Worm (Caenorhabditis elegans): ENCODE results near the gene C13A2.5.

Gene C13A2.5

ce11 chrV:7275491-7275890 lies at the start of gene C13A2.5:
TSS of gene C13A2.5 (plus strand) at chrV:7275791.
- no peak for TF ChIP-seq cog-1 (tag; optimal IDR thresholded peaks at IDR 0.05)

ce11 chrV:7225894-7226293 lies 49.7 kb upstream of the C13A2.5 start:
- no peak for TF ChIP-seq med-1 (GFP tag; optimal IDR thresholded peaks at IDR 0.05; ENCODE audit: insufficient read depth)
- no peak for TF ChIP-seq T22C8.4 (GFP tag; IDR thresholded peaks at IDR 0.05)
- no peak for TF ChIP-seq klf-2 (GFP tag; conservative IDR thresholded peaks at IDR 0.05)
- TF ChIP-seq ztf-23 (GFP tag; IDR thresholded peaks at IDR 0.05) = no peak
- no peak for TF ChIP-seq ztf-29 (GFP tag; IDR thresholded peaks at IDR 0.05)
- TF ChIP-seq tab-1 (GFP tag; IDR thresholded peaks at IDR 0.05) = no peak
- no peak for TF ChIP-seq ref-1 (GFP tag; conservative IDR thresholded peaks at IDR 0.05)
- TF ChIP-seq flt-1 (GFP tag; IDR thresholded peaks at IDR 0.05) = no peak
- no peak for TF ChIP-seq cog-1 (tag; optimal IDR thresholded peaks at IDR 0.05)

DNA sequence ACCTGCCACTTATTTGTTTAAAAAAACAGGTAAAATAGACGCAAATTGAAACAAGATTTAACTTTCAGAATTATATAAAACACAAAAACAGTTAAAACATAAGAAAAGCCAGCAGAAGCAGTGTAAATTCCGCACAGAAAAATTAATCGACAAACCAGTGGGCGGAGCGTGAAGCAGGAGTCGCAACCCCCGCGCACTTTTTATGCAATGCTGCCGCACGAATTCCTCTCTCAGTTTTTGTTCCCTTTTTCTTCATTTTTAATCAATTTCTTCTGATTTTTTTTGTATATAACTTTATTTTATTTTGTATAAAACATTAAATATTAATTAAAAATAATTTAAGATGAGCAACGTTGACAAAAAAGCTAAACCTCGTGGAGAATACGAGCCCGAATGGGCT lies 44.7 kb upstream of the C13A2.5 start, which contains the start of the genes gei-6 and krr-1:
Gene gei-6, minus strand, starts transcription at position 2 of the 400 bp plus-strand sequence.
Gene krr-1, plus strand, starts transcription at position 344 of the 400 bp plus-strand sequence.
- peak; percentile 72 for TF ChIP-seq T22C8.4 (GFP tag; IDR thresholded peaks at IDR 0.05)
- TF ChIP-seq med-1 (GFP tag; optimal IDR thresholded peaks at IDR 0.05; ENCODE audit: insufficient read depth) = peak; percentile 95
- peak; percentile 82 for TF ChIP-seq klf-2 (GFP tag; conservative IDR thresholded peaks at IDR 0.05)
- peak; percentile 90 for TF ChIP-seq tab-1 (GFP tag; IDR thresholded peaks at IDR 0.05)
- no peak for TF ChIP-seq cog-1 (tag; optimal IDR thresholded peaks at IDR 0.05)
- peak; percentile 94 for TF ChIP-seq ztf-23 (GFP tag; IDR thresholded peaks at IDR 0.05)
- peak; percentile 94 for TF ChIP-seq flt-1 (GFP tag; IDR thresholded peaks at IDR 0.05)
- peak; percentile 78 for TF ChIP-seq ztf-29 (GFP tag; IDR thresholded peaks at IDR 0.05)
- peak; percentile 60; the same call in 1 of the 2 replicates for TF ChIP-seq ref-1 (GFP tag; conservative IDR thresholded peaks at IDR 0.05)

DNA sequence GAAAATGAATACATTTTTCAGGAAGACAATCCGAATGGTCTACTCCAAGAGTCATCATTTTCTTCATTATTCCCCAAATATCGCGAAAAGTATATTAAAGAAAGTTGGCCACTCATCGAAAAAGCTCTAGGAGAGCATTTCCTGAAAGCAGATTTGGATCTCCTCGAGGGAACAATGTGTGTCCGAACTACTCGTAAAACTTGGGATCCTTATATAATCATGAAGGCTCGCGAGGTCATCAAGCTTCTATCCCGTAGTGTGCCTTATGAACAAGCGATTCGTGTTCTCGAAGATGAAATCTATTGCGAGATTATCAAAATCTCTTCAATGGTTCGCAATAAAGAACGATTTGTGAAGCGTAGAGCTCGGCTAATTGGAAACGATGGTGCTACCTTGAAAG lies 44.1 kb upstream of the C13A2.5 start:
- no peak for TF ChIP-seq ref-1 (GFP tag; conservative IDR thresholded peaks at IDR 0.05)

- TF ChIP-seq flt-1 (GFP tag; IDR thresholded peaks at IDR 0.05) (no peak), ztf-23 (GFP tag; IDR thresholded peaks at IDR 0.05) (no peak), ref-1 (GFP tag; conservative IDR thresholded peaks at IDR 0.05) (no peak), tab-1 (GFP tag; IDR thresholded peaks at IDR 0.05) (no peak), klf-2 (GFP tag; conservative IDR thresholded peaks at IDR 0.05) (no peak), T22C8.4 (GFP tag; IDR thresholded peaks at IDR 0.05) (no peak), med-1 (GFP tag; optimal IDR thresholded peaks at IDR 0.05; ENCODE audit: insufficient read depth) (no peak), cog-1 (tag; optimal IDR thresholded peaks at IDR 0.05) (no peak), ztf-29 (GFP tag; IDR thresholded peaks at IDR 0.05) (no peak)
Observed at ce11 chrV:7234726-7235125, 40.9 kb upstream of the C13A2.5 start, which contains the start of gene C05C8.5. TSS of gene C05C8.5 (minus strand) at chrV:7234826.

ce11 chrV:7236694-7237093 lies 38.9 kb upstream of the C13A2.5 start:
- TF ChIP-seq ref-1 (GFP tag; conservative IDR thresholded peaks at IDR 0.05) = no peak

- TF ChIP-seq ztf-29 (GFP tag; IDR thresholded peaks at IDR 0.05) (no peak), tab-1 (GFP tag; IDR thresholded peaks at IDR 0.05) (no peak), T22C8.4 (GFP tag; IDR thresholded peaks at IDR 0.05) (no peak), ztf-23 (GFP tag; IDR thresholded peaks at IDR 0.05) (no peak), med-1 (GFP tag; optimal IDR thresholded peaks at IDR 0.05; ENCODE audit: insufficient read depth) (no peak), cog-1 (tag; optimal IDR thresholded peaks at IDR 0.05) (no peak), flt-1 (GFP tag; IDR thresholded peaks at IDR 0.05) (no peak), ref-1 (GFP tag; conservative IDR thresholded peaks at IDR 0.05) (no peak), klf-2 (GFP tag; conservative IDR thresholded peaks at IDR 0.05) (no peak)
Observed at ce11 chrV:7237094-7237132, 38.7 kb upstream of the C13A2.5 start, which contains the start of gene hpo-9. TSS of gene hpo-9 (minus strand) at chrV:7237130.

DNA sequence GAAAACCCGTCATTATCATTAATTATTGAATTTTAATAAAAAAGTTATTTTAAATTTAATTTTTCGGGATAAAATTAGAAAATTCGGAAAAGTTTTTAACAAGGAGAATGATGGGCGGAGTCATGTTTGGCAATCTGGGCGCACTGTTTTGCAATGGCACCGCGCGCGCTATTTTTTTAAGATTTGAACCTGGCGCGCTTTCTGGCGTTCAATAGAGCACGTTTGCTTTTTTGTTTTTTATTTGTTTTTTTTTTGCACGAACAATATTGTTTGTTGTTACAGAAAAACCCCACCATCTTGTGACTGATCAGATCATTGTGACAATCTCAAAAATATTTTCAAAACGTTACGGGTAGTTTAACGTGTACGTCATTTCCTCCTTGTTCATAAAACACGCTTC lies 38.5 kb upstream of the C13A2.5 start, which contains the start of gene hyls-1:
Gene hyls-1, plus strand, starts transcription at position 249 of the 400 bp plus-strand sequence.
- TF ChIP-seq med-1 (GFP tag; optimal IDR thresholded peaks at IDR 0.05; ENCODE audit: insufficient read depth) (no peak), ztf-23 (GFP tag; IDR thresholded peaks at IDR 0.05) (0 out of 2 replicates have a peak, but pooled peaks have one; percentile 56), cog-1 (tag; optimal IDR thresholded peaks at IDR 0.05) (peak; percentile 78), flt-1 (GFP tag; IDR thresholded peaks at IDR 0.05) (0 out of 2 replicates have a peak, but pooled peaks have one; percentile 45), tab-1 (GFP tag; IDR thresholded peaks at IDR 0.05) (no peak)

DNA sequence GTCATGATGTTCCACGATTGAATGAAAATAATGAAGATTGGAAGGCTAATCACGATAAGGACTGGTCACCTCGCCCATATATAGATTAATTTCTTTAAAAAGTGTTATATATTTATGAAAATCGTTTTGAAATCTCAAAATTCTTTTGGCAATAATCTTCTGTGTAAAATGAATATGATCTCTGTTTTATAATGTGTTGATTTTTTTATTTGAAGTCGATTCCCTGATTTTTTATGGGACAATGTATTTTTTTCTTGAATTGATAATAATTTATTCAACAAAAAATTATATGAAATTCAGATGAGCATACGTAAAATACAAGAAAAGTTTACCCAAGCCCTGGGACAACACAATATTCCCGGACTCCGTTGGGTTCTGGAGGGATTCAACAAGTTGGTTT lies 36.1 kb upstream of the C13A2.5 start, which contains the start of gene C05C8.1:
Gene C05C8.1, plus strand, starts transcription at position 301 of the 400 bp plus-strand sequence.
- TF ChIP-seq cog-1 (tag; optimal IDR thresholded peaks at IDR 0.05) (no peak), ztf-23 (GFP tag; IDR thresholded peaks at IDR 0.05) (no peak), tab-1 (GFP tag; IDR thresholded peaks at IDR 0.05) (no peak), med-1 (GFP tag; optimal IDR thresholded peaks at IDR 0.05; ENCODE audit: insufficient read depth) (no peak), flt-1 (GFP tag; IDR thresholded peaks at IDR 0.05) (no peak), ref-1 (GFP tag; conservative IDR thresholded peaks at IDR 0.05) (no peak), T22C8.4 (GFP tag; IDR thresholded peaks at IDR 0.05) (no peak), klf-2 (GFP tag; conservative IDR thresholded peaks at IDR 0.05) (no peak), ztf-29 (GFP tag; IDR thresholded peaks at IDR 0.05) (no peak)

DNA sequence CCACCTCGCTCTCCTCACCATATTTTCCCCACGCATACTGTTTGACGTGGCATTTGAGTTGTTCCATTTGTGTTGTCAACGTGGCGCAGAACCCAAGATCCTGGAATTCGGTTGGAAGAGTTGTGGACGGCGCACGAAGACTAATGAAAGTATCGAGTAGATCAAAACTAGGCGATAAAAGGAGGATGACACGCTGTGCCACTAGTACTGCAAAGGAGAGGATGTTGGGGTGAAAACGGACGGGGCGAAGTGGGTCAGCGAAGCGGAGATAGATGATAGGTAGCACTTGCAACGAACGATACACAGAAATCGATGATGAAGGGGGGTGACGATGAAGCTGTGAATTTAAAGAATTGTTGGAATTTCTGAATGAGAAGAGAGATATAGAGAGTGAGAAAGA lies 28.6 kb upstream of the C13A2.5 start, which contains the start of gene C05C8.7:
Gene C05C8.7, minus strand, starts transcription at position 100 of the 400 bp plus-strand sequence.
- 0 out of 2 replicates have a peak, but pooled peaks have one; percentile 51 for TF ChIP-seq flt-1 (GFP tag; IDR thresholded peaks at IDR 0.05)
- no peak for TF ChIP-seq tab-1 (GFP tag; IDR thresholded peaks at IDR 0.05)
- no peak for TF ChIP-seq ztf-29 (GFP tag; IDR thresholded peaks at IDR 0.05)
- TF ChIP-seq T22C8.4 (GFP tag; IDR thresholded peaks at IDR 0.05) = no peak

ce11 chrV:7248227-7248953 lies 27.2 kb upstream of the C13A2.5 start:
- TF ChIP-seq ztf-23 (GFP tag; IDR thresholded peaks at IDR 0.05) (no peak), tab-1 (GFP tag; IDR thresholded peaks at IDR 0.05) (no peak), flt-1 (GFP tag; IDR thresholded peaks at IDR 0.05) (no peak), T22C8.4 (GFP tag; IDR thresholded peaks at IDR 0.05) (no peak), ref-1 (GFP tag; conservative IDR thresholded peaks at IDR 0.05) (no peak), cog-1 (tag; optimal IDR thresholded peaks at IDR 0.05) (no peak), klf-2 (GFP tag; conservative IDR thresholded peaks at IDR 0.05) (no peak), med-1 (GFP tag; optimal IDR thresholded peaks at IDR 0.05; ENCODE audit: insufficient read depth) (no peak), ztf-29 (GFP tag; IDR thresholded peaks at IDR 0.05) (no peak)
